Worm (Caenorhabditis elegans) whole organism, dauer: Measurements from ENCODE around the gene bath-36.
"Not testable (repeated sequence)": the region's sequence is repeated elsewhere in the genome, so short reads cannot be mapped to it uniquely, and the experiment has no call there.

Source experiments
- unc-62 ChIP-seq: sonication (generic microtip); optimal IDR thresholded peaks from 2 replicates; lab custom pipeline; 2017; ENCODE audit warnings: missing biosample characterization, missing genetic modification reagents, missing genetic modification characterization

The bath-36 gene

DNA sequence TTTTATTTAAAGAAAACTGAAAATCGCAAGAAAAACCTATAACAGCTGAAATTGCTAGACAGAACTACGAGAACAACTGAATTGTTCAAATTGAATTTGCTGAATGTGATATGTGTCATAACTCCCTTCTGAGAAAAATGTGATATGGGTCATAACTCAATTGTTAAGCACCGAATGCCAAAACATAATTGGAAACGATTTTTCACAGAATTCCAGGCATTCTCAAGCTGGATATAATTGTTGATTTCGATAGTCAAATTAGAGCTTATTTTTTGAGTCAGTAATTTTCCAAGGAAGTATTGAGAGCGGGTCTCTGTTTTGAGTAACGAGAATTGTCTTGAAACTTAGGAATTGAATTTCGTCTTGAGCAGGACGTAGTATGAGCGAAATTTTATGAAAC, 5.8 kb upstream of the bath-36 start:
- TF ChIP-seq unc-62 (GFP tag; lab: Kevin White, UChicago) = no peak

DNA sequence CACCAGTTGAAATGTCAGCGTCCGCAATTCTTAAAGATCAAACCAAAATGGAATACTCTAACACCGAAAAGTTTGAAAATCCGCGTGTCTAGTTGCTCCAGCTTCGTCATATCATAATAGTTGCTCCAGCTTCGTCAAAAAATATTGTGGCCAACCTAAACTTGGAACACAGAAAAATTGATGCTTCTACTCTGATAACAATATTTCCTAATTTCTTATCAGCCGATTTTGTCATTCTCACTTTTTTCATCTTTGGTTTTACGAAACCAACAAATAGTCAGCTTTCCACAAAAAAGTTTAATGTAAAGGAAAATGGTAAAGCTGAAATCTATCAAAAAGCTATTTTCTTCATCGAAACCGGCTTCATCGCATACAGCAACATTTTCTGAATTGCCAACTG, 5.3 kb upstream of the bath-36 start, which contains the start of gene fbxa-84:
TSS of gene fbxa-84 (plus strand) at position 34 of the 400 bp plus-strand sequence.
- no peak for TF ChIP-seq unc-62 (GFP tag; lab: Kevin White, UChicago)

- no peak for TF ChIP-seq unc-62 (GFP tag; lab: Kevin White, UChicago)
These were observed 3.3 kb upstream of the bath-36 start, which contains the start of gene Y75B12B.1 for ce11 chrV:15184097-15185040. Gene Y75B12B.1, plus strand, starts transcription at chrV:15184699.

DNA sequence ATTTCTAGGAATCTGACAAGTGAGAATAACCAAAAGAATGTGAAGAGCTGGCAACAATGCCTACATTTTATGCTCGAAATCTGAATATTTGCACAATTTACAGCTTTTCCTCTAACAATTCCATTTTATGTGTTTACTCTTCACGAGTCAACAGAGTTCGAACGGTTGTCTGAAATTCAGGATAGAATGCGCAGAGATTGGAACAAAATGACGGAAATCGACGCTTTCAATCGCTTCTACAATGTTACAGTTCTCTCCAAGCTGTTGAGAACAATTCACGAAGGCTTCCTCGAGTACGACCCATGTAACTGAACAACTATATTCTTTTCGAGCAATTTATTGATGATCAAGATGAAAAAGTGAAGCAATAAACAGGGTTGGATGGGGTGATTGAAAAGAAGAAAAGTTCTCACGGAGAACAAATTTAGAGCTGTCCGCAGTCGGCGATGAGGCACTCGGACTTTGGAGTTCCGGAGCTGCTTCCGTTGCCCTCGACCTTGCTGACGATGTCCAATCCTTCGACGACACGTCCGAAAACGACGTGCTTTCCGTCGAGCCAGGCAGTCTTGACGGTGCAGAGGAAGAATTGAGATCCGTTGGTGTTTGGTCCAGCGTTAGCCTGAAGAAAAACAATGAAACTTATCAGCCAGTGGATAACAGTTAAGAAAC, 1.3 kb upstream of the bath-36 start, which contains the start of gene Y75B12B.3:
TSS of gene Y75B12B.3 (minus strand) at position 21 of the 669 bp plus-strand sequence.
- no peak for TF ChIP-seq unc-62 (GFP tag; lab: Kevin White, UChicago)

DNA sequence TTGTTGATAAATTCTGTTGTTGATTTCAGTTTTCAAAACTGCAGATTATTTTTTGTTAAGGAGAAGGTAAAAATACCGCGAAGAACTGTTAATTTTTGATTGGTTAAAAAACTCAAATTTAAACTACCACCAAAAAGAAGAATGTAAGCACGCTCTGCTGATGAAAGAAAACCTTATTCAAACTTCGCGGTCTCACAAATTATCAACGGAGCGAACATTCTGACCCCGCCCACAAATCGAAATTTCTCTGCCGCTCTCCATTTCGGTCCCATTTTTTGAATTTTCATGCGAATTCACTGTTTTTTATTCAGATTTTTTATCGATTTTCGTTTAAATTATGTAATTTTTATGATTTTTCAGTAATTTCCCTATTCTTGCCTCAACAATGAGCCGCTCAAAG, 1.9 kb downstream of the bath-36 start, which contains the start of gene cyn-3:
TSS of gene cyn-3 (plus strand) at position 361 of the 400 bp plus-strand sequence.
- no peak for TF ChIP-seq unc-62 (GFP tag; lab: Kevin White, UChicago)

ce11 chrV:15190903-15191302, 3.2 kb downstream of the bath-36 start, which contains the start of gene Y75B12B.11:
Gene Y75B12B.11, plus strand, starts transcription at chrV:15191296.
- no peak for TF ChIP-seq unc-62 (GFP tag; lab: Kevin White, UChicago)

DNA sequence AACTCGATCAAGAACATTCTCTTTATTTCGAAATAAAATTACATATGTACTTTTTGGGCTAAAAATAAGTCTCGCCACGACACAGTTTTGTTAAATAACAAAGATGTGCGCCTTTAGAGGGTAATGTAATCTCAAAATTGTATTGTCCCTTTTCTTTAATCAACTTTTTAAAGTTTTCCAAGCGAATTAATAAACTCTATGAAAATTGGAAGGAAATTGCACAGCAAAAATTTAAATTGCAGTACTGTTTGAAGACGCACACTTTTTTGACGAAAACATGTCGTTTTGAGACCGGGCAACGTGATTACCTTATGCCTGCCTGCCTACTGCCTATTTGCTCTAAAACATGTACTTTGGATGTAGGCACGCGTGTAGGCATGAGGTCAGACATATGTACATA, 4.3 kb downstream of the bath-36 start:
- TF ChIP-seq unc-62 (GFP tag; lab: Kevin White, UChicago) = no peak

- TF ChIP-seq unc-62 (GFP tag; lab: Kevin White, UChicago) = no peak
These were observed 4.7 kb downstream of the bath-36 start, which contains the start of gene plc-2 for ce11 chrV:15192377-15192776. Gene plc-2, plus strand, starts transcription at chrV:15192572.

DNA sequence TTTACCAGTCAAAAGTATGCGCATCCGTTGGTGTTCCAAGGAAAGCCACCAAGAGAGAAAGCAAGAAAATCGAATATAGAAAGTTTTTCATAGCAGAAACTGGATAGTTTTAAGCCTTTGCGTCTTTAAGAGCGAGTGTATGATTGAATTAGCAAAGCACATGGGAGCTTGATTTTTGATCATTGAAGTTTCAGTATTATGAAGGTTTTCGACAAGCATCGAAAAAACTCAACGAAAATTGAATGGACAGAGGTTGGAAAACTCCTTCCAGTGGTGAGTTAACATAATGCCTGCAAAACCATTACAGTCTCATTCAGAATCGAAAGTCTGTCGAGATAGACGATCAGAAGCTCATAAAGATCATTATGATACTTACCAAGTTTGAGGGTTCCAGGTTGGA, 6.2 kb downstream of the bath-36 start, which contains the start of gene Y75B12B.13:
TSS of gene Y75B12B.13 (minus strand) at position 101 of the 400 bp plus-strand sequence.
- TF ChIP-seq unc-62 (GFP tag; lab: Kevin White, UChicago) = no peak

DNA sequence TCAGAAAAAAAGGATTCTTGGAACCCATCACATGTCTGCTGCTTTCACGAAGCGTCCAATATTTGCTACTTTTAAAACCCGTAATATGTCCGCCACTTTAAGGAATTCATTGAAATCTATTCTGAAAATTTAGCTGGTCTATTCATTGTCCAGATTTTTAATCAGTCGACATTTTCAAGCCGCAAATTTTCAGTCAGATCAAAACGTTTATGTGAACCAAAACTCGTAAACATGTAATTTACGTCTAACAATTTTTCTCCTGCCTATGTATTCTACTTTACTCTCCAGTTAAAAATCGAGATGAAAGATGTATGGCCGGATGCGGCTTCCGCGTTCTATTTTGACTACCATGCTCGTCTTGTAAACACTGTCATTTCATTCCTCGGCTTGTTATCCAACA, 10.3 kb downstream of the bath-36 start, which contains the start of gene srw-1:
TSS of gene srw-1 (plus strand) at position 301 of the 400 bp plus-strand sequence.
- TF ChIP-seq unc-62 (GFP tag; lab: Kevin White, UChicago) = no peak

- no peak for TF ChIP-seq unc-62 (GFP tag; lab: Kevin White, UChicago)
These were observed 12.1 kb downstream of the bath-36 start, which contains the start of gene Y75B12B.10 for ce11 chrV:15199768-15200167. Gene Y75B12B.10, plus strand, starts transcription at chrV:15200068.

ce11 chrV:15207681-15208080, 20.0 kb downstream of the bath-36 start, which contains the start of gene C41G6.12:
Gene C41G6.12, minus strand, starts transcription at chrV:15207781.
- not testable (repeated sequence) for TF ChIP-seq unc-62 (GFP tag; lab: Kevin White, UChicago)

- TF ChIP-seq unc-62 (GFP tag; lab: Kevin White, UChicago) = not testable (repeated sequence)
These were observed 24.2 kb downstream of the bath-36 start, which contains the start of gene sri-24 for ce11 chrV:15211869-15212268. Gene sri-24, plus strand, starts transcription at chrV:15212169.

ce11 chrV:15215175-15215574, 27.5 kb downstream of the bath-36 start, which contains the start of gene sri-26:
Gene sri-26, plus strand, starts transcription at chrV:15215475.
- TF ChIP-seq unc-62 (GFP tag; lab: Kevin White, UChicago) = not testable (repeated sequence)

DNA sequence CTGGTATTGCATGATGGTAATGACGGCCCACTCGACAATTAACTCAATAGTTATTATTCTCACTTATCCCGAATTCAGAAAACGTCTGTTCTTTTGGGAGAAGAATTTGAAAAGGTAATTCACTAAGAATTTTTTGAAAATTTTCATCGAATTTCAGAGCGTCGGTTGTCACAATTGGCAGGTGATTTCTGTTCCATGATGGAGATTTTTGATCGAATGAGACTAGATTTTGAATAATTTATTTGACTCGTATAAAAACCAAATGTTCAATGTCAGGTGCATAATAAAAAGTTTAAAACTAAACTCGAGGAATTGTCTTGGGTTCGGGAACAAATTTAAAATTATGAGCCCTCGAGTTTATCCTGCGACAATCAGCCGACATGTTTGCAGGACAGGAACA, 29.0 kb downstream of the bath-36 start, which contains the start of gene sri-25:
TSS of gene sri-25 (plus strand) at position 301 of the 400 bp plus-strand sequence.
- no peak for TF ChIP-seq unc-62 (GFP tag; lab: Kevin White, UChicago)
